Fruit fly (Drosophila melanogaster) whole organism, wandering third instar larva: ENCODE data around the gene Zcchc7.

Source experiments
- Hr78 ChIP-seq: fragments of >200 bp; optimal IDR thresholded peaks from 2 replicates; lab custom pipeline; 2017; ENCODE audit warnings: missing biosample characterization, missing genetic modification characterization
- Mio ChIP-seq: sonication (Bioruptor generic); optimal IDR thresholded peaks from 2 replicates; lab custom pipeline; 2016; ENCODE audit warnings: missing biosample characterization, missing genetic modification characterization
- Rel ChIP-seq, 2 experiments: fragments of 200-800 bp; sonication (Bioruptor generic) in 1 of 2; optimal IDR thresholded peaks; 2 replicates in 1 of 2; 3 replicates in 1 of 2; lab custom pipeline; 2016 to 2019; ENCODE audit warnings: mild to moderate bottlenecking in 2 of 2, missing biosample characterization in 2 of 2, missing genetic modification characterization in 2 of 2, moderate library complexity in 1 of 2

DNA sequence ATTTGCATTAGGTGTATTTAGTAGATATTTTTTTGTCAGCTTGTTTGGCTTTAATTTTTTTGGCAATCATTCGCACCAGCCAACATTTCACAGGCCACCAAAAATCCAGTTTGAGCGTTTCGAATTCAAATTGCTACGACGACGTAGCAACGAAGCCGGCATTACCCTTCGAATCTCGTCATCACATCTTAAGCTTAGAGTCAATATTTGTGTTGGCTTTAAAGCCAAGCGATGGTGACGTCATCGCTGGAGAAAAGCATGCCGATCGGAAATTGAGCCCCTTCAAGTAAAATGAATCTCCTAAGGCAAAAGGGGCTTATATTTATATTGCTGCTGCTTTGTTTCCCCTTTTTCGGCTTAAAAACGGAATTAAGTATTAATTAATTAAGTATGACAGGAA lies 26.4 kb downstream of the Zcchc7 start:
- TF ChIP-seq Rel (GFP tag; optimal IDR thresholded peaks at IDR 0.05; lab: Kevin White, UChicago) = no peak
- TF ChIP-seq Rel (tag; optimal IDR thresholded peaks at IDR 0.05; lab: Kevin White, UChicago) = no peak
- no peak for TF ChIP-seq Mio (GFP tag; lab: Kevin White, UChicago)
- TF ChIP-seq Hr78 (GFP tag; lab: Kevin White, UChicago) = no peak
